Fruit fly (Drosophila melanogaster) whole organism, adult: ENCODE results near the gene sif.

Source experiments
- CG11617 ChIP-seq: fragments of 200-800 bp; sonication (Bioruptor generic); optimal IDR thresholded peaks from 2 replicates; lab custom pipeline; 2017; ENCODE audit warnings: mild to moderate bottlenecking, missing biosample characterization, missing genetic modification reagents, missing genetic modification characterization
- CG1620 ChIP-seq: fragments of 200-800 bp; sonication (Bioruptor generic); optimal IDR thresholded peaks from 2 replicates; lab custom pipeline; 2016; ENCODE audit warnings: missing biosample characterization, missing genetic modification characterization
- CG33017 ChIP-seq: fragments of 200-800 bp; sonication (Bioruptor generic); optimal IDR thresholded peaks from 2 replicates; lab custom pipeline; 2018; ENCODE audit warnings: missing biosample characterization, mild to moderate bottlenecking, missing genetic modification characterization, moderate library complexity
- CG5204 ChIP-seq: fragments of 200-800 bp; sonication (Bioruptor generic); optimal IDR thresholded peaks from 2 replicates; lab custom pipeline; 2016; ENCODE audit warnings: missing biosample characterization, missing genetic modification characterization
- CG7045 ChIP-seq: fragments of 200-800 bp; sonication (Bioruptor generic); optimal IDR thresholded peaks from 2 replicates; lab custom pipeline; 2017; ENCODE audit warnings: missing biosample characterization, mild to moderate bottlenecking, missing genetic modification characterization
- CG7101 ChIP-seq: fragments of 200-800 bp; sonication (Bioruptor generic); optimal IDR thresholded peaks from 2 replicates; lab custom pipeline; 2018; ENCODE audit warnings: missing biosample characterization, mild to moderate bottlenecking, missing genetic modification characterization, moderate library complexity
- Clk ChIP-seq: fragments of 200-800 bp; sonication (Bioruptor generic); optimal IDR thresholded peaks from 2 replicates; lab custom pipeline; 2017; ENCODE audit warnings: missing biosample characterization, missing genetic modification characterization
- Hr96 ChIP-seq: fragments of 200-800 bp; sonication (Bioruptor generic); optimal IDR thresholded peaks from 2 replicates; lab custom pipeline; 2016; ENCODE audit warnings: missing biosample characterization, missing genetic modification characterization
- cic ChIP-seq: fragments of 200-800 bp; sonication (Bioruptor generic); optimal IDR thresholded peaks from 2 replicates; lab custom pipeline; 2017; ENCODE audit warnings: missing biosample characterization, mild to moderate bottlenecking, missing genetic modification characterization, moderate library complexity
- cnc ChIP-seq, 2 experiments: fragments of >200 bp; optimal IDR thresholded peaks; 2 replicates each; lab custom pipeline; 2017
- kay ChIP-seq: fragments of 200-800 bp; sonication (Bioruptor generic); peaks from one replicate; lab custom pipeline; 2016; ENCODE audit warnings: missing biosample characterization, missing genetic modification characterization, borderline replicate concordance
- ovo ChIP-seq: fragments of 200-800 bp; sonication (Bioruptor generic); optimal IDR thresholded peaks from 2 replicates; lab custom pipeline; 2016; ENCODE audit warnings: missing biosample characterization, missing genetic modification characterization
- pad ChIP-seq: fragments of 200-800 bp; sonication (Bioruptor generic); optimal IDR thresholded peaks from 3 replicates; lab custom pipeline; 2017; ENCODE audit warnings: missing biosample characterization, missing genetic modification characterization, mild to moderate bottlenecking, moderate library complexity, missing genetic modification reagents

dm6 chr3L:5785237-5786062, 127.7 kb downstream of the sif start:
- TF ChIP-seq Hr96 (GFP tag; lab: Kevin White, UChicago) (no peak), ovo (GFP tag; lab: Kevin White, UChicago) (no peak), cnc (optimal IDR thresholded peaks at IDR 0.05; lab: Kevin White, UChicago) (no peak), pad (GFP tag; lab: Kevin White, UChicago) (no peak), CG7101 (tag; lab: Kevin White, UChicago) (no peak), CG11617 (GFP tag; lab: Kevin White, UChicago) (no peak), CG33017 (no peak), CG1620 (no peak), kay (GFP tag; lab: Kevin White, UChicago) (no peak), Clk (GFP tag; lab: Kevin White, UChicago) (no peak), CG7045 (GFP tag; lab: Kevin White, UChicago) (no peak), CG5204 (GFP tag; lab: Kevin White, UChicago) (no peak), cic (GFP tag; lab: Kevin White, UChicago) (no peak)
